Fruit fly (Drosophila melanogaster) whole organism, prepupa: ENCODE results near the gene modSP.
A peak's percentile ranks its signal among the peaks of the same experiment; 100 is the strongest.

Experiments
- CG10631 ChIP-seq: fragments of 200-800 bp; sonication (Bioruptor generic); optimal IDR thresholded peaks from 2 replicates; lab custom pipeline; 2016; ENCODE audit warnings: missing biosample characterization, missing genetic modification characterization
- CG10669 ChIP-seq: fragments of 200-800 bp; sonication (Bioruptor generic); optimal IDR thresholded peaks from 3 replicates; lab custom pipeline; 2018; ENCODE audit warnings: missing biosample characterization, mild to moderate bottlenecking, missing genetic modification characterization, moderate library complexity
- CG11294 ChIP-seq: fragments of 200-800 bp; sonication (Bioruptor generic); IDR thresholded peaks from 2 replicates; pipeline ENCODE4 v1.3.6; 2022; ENCODE audit warnings: missing biosample characterization, missing genetic modification characterization
- CG11762 ChIP-seq: fragments of 200-800 bp; sonication (Bioruptor generic); optimal IDR thresholded peaks from 3 replicates; lab custom pipeline; 2016; ENCODE audit warnings: missing biosample characterization, missing genetic modification characterization; ENCODE audit not compliant: insufficient read depth
- CG15336 ChIP-seq: fragments of 200-800 bp; sonication (Bioruptor generic); IDR thresholded peaks from 2 replicates; pipeline ENCODE4 v1.3.6; 2022; ENCODE audit warnings: missing biosample characterization, missing genetic modification characterization
- CG1621 ChIP-seq: fragments of 200-800 bp; sonication (Bioruptor generic); optimal IDR thresholded peaks from 3 replicates; lab custom pipeline; 2018; ENCODE audit warnings: missing biosample characterization, mild to moderate bottlenecking, missing genetic modification characterization
- CG16779 ChIP-seq: fragments of 200-800 bp; sonication (Bioruptor generic); optimal IDR thresholded peaks from 3 replicates; lab custom pipeline; 2017; ENCODE audit warnings: missing biosample characterization, mild to moderate bottlenecking, missing genetic modification characterization
- CG31627 ChIP-seq: fragments of 200-800 bp; sonication (Bioruptor generic); optimal IDR thresholded peaks from 3 replicates; lab custom pipeline; 2016; ENCODE audit warnings: missing biosample characterization, missing genetic modification characterization
- CG32006 ChIP-seq: fragments of 200-800 bp; sonication (Bioruptor generic); optimal IDR thresholded peaks from 3 replicates; lab custom pipeline; 2017; ENCODE audit warnings: missing biosample characterization, mild to moderate bottlenecking, missing genetic modification characterization
- CG34406 ChIP-seq: fragments of 200-800 bp; sonication (Bioruptor generic); optimal IDR thresholded peaks from 3 replicates; lab custom pipeline; 2016; ENCODE audit warnings: missing biosample characterization, missing genetic modification characterization
- CG3919 ChIP-seq: fragments of 200-800 bp; sonication (Bioruptor generic); optimal IDR thresholded peaks from 3 replicates; lab custom pipeline; 2016; ENCODE audit warnings: missing biosample characterization, missing genetic modification characterization
- CG6163 ChIP-seq: fragments of 200-800 bp; sonication (Bioruptor generic); IDR thresholded peaks from 3 replicates; pipeline ENCODE4 v1.3.6; 2022; ENCODE audit warnings: missing biosample characterization, missing genetic modification characterization
- CG6276 ChIP-seq: fragments of 200-800 bp; sonication (Bioruptor generic); optimal IDR thresholded peaks from 2 replicates; lab custom pipeline; 2017; ENCODE audit warnings: missing biosample characterization, mild to moderate bottlenecking, missing genetic modification characterization
- CG6792 ChIP-seq: fragments of 200-800 bp; sonication (Bioruptor generic); optimal IDR thresholded peaks from 3 replicates; lab custom pipeline; 2016; ENCODE audit warnings: missing biosample characterization, missing genetic modification characterization
- CG6808 ChIP-seq: fragments of 200-800 bp; sonication (Bioruptor generic); optimal IDR thresholded peaks from 3 replicates; lab custom pipeline; 2017; ENCODE audit warnings: missing biosample characterization, missing genetic modification characterization, mild to moderate bottlenecking, moderate library complexity, missing genetic modification reagents
- CG6854 ChIP-seq: fragments of 200-800 bp; sonication (Bioruptor generic); optimal IDR thresholded peaks from 2 replicates; lab custom pipeline; 2017; ENCODE audit warnings: missing biosample characterization, mild to moderate bottlenecking, missing genetic modification characterization
- CG7368 ChIP-seq: fragments of 200-800 bp; sonication (Bioruptor generic); optimal IDR thresholded peaks from 3 replicates; lab custom pipeline; 2016; ENCODE audit warnings: missing biosample characterization, missing genetic modification characterization
- CG8119 ChIP-seq: fragments of 200-800 bp; sonication (Bioruptor generic); IDR thresholded peaks from 3 replicates; pipeline ENCODE4 v1.3.6; 2022; ENCODE audit warnings: missing biosample characterization, missing genetic modification characterization
- CG8632 ChIP-seq: fragments of 200-800 bp; sonication (Bioruptor generic); optimal IDR thresholded peaks from 3 replicates; lab custom pipeline; 2016; ENCODE audit warnings: missing biosample characterization, missing genetic modification characterization
- Eip75B ChIP-seq: fragments of 200-800 bp; sonication (Bioruptor generic); optimal IDR thresholded peaks from 3 replicates; lab custom pipeline; 2016; ENCODE audit warnings: missing biosample characterization, missing genetic modification characterization
- Eip78C ChIP-seq: fragments of 200-800 bp; sonication (Bioruptor generic); peaks from one replicate; lab custom pipeline; 2016; ENCODE audit warnings: missing biosample characterization, missing genetic modification characterization
- Eip93F ChIP-seq: fragments of 200-800 bp; sonication (Bioruptor generic); optimal IDR thresholded peaks from 2 replicates; lab custom pipeline; 2016; ENCODE audit warnings: missing biosample characterization, mild to moderate bottlenecking, missing genetic modification characterization
- Ets96B ChIP-seq: fragments of 200-800 bp; optimal IDR thresholded peaks from 2 replicates; lab custom pipeline; 2019; ENCODE audit warnings: missing biosample characterization, mild to moderate bottlenecking, missing genetic modification characterization, moderate library complexity
- Gug ChIP-seq: fragments of 200-800 bp; sonication (Bioruptor generic); IDR thresholded peaks from 2 replicates; pipeline ENCODE4 v1.3.6; 2022; ENCODE audit warnings: missing biosample characterization, missing genetic modification characterization
- Hr38 ChIP-seq: sonication (Bioruptor generic); optimal IDR thresholded peaks from 2 replicates; lab custom pipeline; 2016; ENCODE audit warnings: missing biosample characterization, missing genetic modification characterization
- Hr39 ChIP-seq: fragments of 200-800 bp; sonication (Bioruptor generic); optimal IDR thresholded peaks from 2 replicates; lab custom pipeline; 2016; ENCODE audit warnings: missing biosample characterization, missing genetic modification characterization
- Hr4 ChIP-seq: fragments of 200-800 bp; sonication (Bioruptor generic); optimal IDR thresholded peaks from 3 replicates; lab custom pipeline; 2016; ENCODE audit warnings: missing biosample characterization, missing genetic modification characterization
- Lpt ChIP-seq: fragments of 200-800 bp; sonication (Bioruptor generic); optimal IDR thresholded peaks from 3 replicates; lab custom pipeline; 2016; ENCODE audit warnings: missing biosample characterization, missing genetic modification characterization
- Met ChIP-seq: fragments of 200-800 bp; sonication (Bioruptor generic); optimal IDR thresholded peaks from 3 replicates; lab custom pipeline; 2016; ENCODE audit warnings: missing biosample characterization, missing genetic modification characterization
- OdsH ChIP-seq: fragments of 200-800 bp; sonication (Bioruptor generic); optimal IDR thresholded peaks from 3 replicates; lab custom pipeline; 2016; ENCODE audit warnings: missing biosample characterization, missing genetic modification characterization
- Smox ChIP-seq: fragments of 200-800 bp; sonication (Bioruptor generic); optimal IDR thresholded peaks from 3 replicates; lab custom pipeline; 2016; ENCODE audit warnings: missing biosample characterization, missing genetic modification characterization
- Sox102F ChIP-seq: fragments of 200-800 bp; sonication (Bioruptor generic); optimal IDR thresholded peaks from 2 replicates; lab custom pipeline; 2016; ENCODE audit warnings: missing biosample characterization, mild to moderate bottlenecking, missing genetic modification characterization
- Sox14 ChIP-seq: fragments of 200-800 bp; sonication (Bioruptor generic); optimal IDR thresholded peaks from 3 replicates; lab custom pipeline; 2016; ENCODE audit warnings: missing biosample characterization, missing genetic modification characterization
- Sox15 ChIP-seq: fragments of 200-800 bp; sonication (Bioruptor generic); optimal IDR thresholded peaks from 3 replicates; lab custom pipeline; 2016; ENCODE audit warnings: missing biosample characterization, missing genetic modification characterization
- achi ChIP-seq: fragments of 200-800 bp; sonication (Bioruptor generic); optimal IDR thresholded peaks from 3 replicates; lab custom pipeline; 2016; ENCODE audit warnings: missing biosample characterization, missing genetic modification characterization
- dac ChIP-seq: fragments of 200-800 bp; sonication (Bioruptor generic); optimal IDR thresholded peaks from 2 replicates; lab custom pipeline; 2017; ENCODE audit warnings: missing biosample characterization, mild to moderate bottlenecking, missing genetic modification characterization
- dsx ChIP-seq: fragments of 200-800 bp; optimal IDR thresholded peaks from 3 replicates; lab custom pipeline; 2019; ENCODE audit warnings: missing biosample characterization, mild to moderate bottlenecking, missing genetic modification characterization, moderate library complexity; ENCODE audit not compliant: poor library complexity, severe bottlenecking
- eg ChIP-seq: fragments of 200-800 bp; sonication (Bioruptor generic); IDR thresholded peaks from 3 replicates; pipeline ENCODE4 v1.3.6; 2022; ENCODE audit warnings: missing biosample characterization, missing genetic modification characterization
- esn ChIP-seq: fragments of 200-800 bp; sonication (Bioruptor generic); optimal IDR thresholded peaks from 2 replicates; lab custom pipeline; 2016; ENCODE audit warnings: missing biosample characterization, mild to moderate bottlenecking, missing genetic modification characterization, moderate library complexity
- fd59A ChIP-seq: fragments of 200-800 bp; sonication (Bioruptor generic); optimal IDR thresholded peaks from 2 replicates; lab custom pipeline; 2017; ENCODE audit warnings: missing biosample characterization, mild to moderate bottlenecking, missing genetic modification characterization, missing genetic modification reagents
- fd85E ChIP-seq: fragments of 200-800 bp; sonication (Bioruptor generic); optimal IDR thresholded peaks from 3 replicates; lab custom pipeline; 2016; ENCODE audit warnings: missing biosample characterization, missing genetic modification characterization
- fkh ChIP-seq: fragments of 200-800 bp; sonication (Bioruptor generic); optimal IDR thresholded peaks from 3 replicates; lab custom pipeline; 2017; ENCODE audit warnings: missing biosample characterization, mild to moderate bottlenecking, missing genetic modification characterization, moderate library complexity
- lz ChIP-seq: fragments of 200-800 bp; sonication (Bioruptor generic); optimal IDR thresholded peaks from 3 replicates; lab custom pipeline; 2016; ENCODE audit warnings: missing biosample characterization, missing genetic modification characterization
- pdm3 ChIP-seq: fragments of 200-800 bp; sonication (Bioruptor generic); optimal IDR thresholded peaks from 3 replicates; lab custom pipeline; 2016; ENCODE audit warnings: missing biosample characterization, missing genetic modification characterization
- spab ChIP-seq: fragments of 200-800 bp; sonication (Bioruptor generic); optimal IDR thresholded peaks from 2 replicates; lab custom pipeline; 2017; ENCODE audit warnings: missing biosample characterization, mild to moderate bottlenecking, missing genetic modification characterization, missing genetic modification reagents
- ss ChIP-seq, 2 experiments: fragments of 200-800 bp; sonication (Bioruptor generic); optimal IDR thresholded peaks; 2 replicates in 1 of 2; 3 replicates in 1 of 2; lab custom pipeline; 2017 to 2018; ENCODE audit warnings: mild to moderate bottlenecking in 2 of 2, missing biosample characterization in 2 of 2, missing genetic modification characterization in 2 of 2, moderate library complexity in 1 of 2
- svp ChIP-seq: fragments of 200-800 bp; sonication (Bioruptor generic); peaks from one replicate; lab custom pipeline; 2016; ENCODE audit warnings: missing biosample characterization, missing genetic modification characterization
- topi ChIP-seq: fragments of 200-800 bp; sonication (Bioruptor generic); optimal IDR thresholded peaks from 3 replicates; lab custom pipeline; 2016; ENCODE audit warnings: missing biosample characterization, missing genetic modification characterization
- vri ChIP-seq: fragments of 200-800 bp; sonication (Bioruptor generic); optimal IDR thresholded peaks from 3 replicates; lab custom pipeline; 2016; ENCODE audit warnings: missing biosample characterization, mild to moderate bottlenecking, missing genetic modification characterization

Gene modSP

DNA sequence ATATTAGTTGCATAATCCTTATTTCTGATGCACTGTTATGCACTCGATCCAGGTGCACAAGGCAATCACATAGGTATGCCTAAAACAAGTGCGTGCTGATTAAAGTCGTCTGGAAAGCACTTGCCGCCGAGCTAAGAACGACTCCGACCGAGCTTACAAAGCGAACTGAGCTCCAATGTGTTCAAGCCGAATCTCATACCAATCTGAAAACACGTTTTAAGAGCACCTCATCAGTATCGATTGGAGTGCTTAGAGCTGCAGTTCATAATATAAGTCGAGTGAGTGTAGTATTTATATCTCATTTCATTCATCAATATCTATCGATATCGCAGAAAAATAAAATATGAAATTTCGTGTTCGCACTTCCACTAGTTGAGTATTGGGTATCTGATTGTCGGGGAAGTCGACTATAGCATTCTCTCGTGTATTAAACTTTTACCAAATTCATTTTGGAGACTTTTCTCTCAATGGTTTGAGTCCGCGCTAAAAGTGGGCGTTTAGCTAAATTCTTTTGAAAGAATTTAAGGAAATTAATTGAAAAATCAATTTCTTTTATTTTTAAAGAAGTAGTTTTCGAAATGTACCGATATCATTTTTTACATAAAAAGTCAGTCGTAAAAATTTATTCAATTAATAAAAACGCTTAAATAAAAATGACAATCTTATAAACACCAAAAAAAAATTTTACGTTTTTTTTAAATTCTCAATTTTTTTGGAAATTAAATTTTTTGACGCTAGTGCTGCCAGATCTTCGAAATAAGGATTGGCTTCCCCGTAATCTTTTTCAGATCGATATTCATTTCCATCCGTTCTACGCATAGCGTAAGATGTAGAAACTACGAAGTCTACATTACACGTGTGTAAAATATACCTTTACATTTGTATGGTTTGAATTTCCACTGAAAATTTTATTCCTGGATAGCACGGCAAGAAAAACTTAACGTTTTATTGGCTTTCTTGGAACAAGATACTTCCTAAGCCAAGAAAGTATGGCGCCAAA is at the start of gene modSP:
TSS of gene modSP (minus strand) at position 169 of the 1,000 bp plus-strand sequence.
- TF ChIP-seq CG11762 (no peak), Eip78C (peak; percentile 88), Sox14 (GFP tag; lab: Kevin White, UChicago) (peak; percentile 55), topi (GFP tag; lab: Kevin White, UChicago) (peak; percentile 35), Hr39 (GFP tag; lab: Kevin White, UChicago) (peak; percentile 68), fd85E (GFP tag; lab: Kevin White, UChicago) (no peak), achi (peak; percentile 50), CG8632 (GFP tag; lab: Kevin White, UChicago) (no peak), CG15336 (peak; percentile 13; the same call in 1 of the 2 replicates), fkh (GFP tag; lab: Kevin White, UChicago) (peak; percentile 59), Smox (GFP tag; lab: Kevin White, UChicago) (peak; percentile 49), fd59A (GFP tag; lab: Kevin White, UChicago) (no peak), CG6792 (GFP tag; lab: Kevin White, UChicago) (peak; percentile 31), lz (peak; percentile 70), Ets96B (tag; lab: Kevin White, UChicago) (no peak), Hr4 (GFP tag; lab: Kevin White, UChicago) (peak; percentile 57), svp (GFP tag; lab: Kevin White, UChicago) (peak; percentile 87), CG3919 (GFP tag; lab: Kevin White, UChicago) (peak; percentile 53), pdm3 (GFP tag; lab: Kevin White, UChicago) (peak; percentile 53), dsx (peak; percentile 20), CG6163 (GFP tag; lab: Robert Waterston, UW) (peak; percentile 63; the same call in 1 of the 3 replicates), Met (GFP tag; lab: Kevin White, UChicago) (peak; percentile 64), ss (GFP tag; optimal IDR thresholded peaks at IDR 0.05; lab: Kevin White, UChicago) (peak; percentile 68 to 80), CG6808 (GFP tag; lab: Kevin White, UChicago) (peak; percentile 59), CG16779 (tag; lab: Kevin White, UChicago) (no peak), CG32006 (peak; percentile 48), Lpt (GFP tag; lab: Kevin White, UChicago) (peak; percentile 44), CG34406 (GFP tag; lab: Kevin White, UChicago) (peak; percentile 37), OdsH (GFP tag; lab: Kevin White, UChicago) (peak; percentile 47), Sox15 (GFP tag; lab: Kevin White, UChicago) (peak; percentile 29), Eip93F (GFP tag; lab: Kevin White, UChicago) (no peak), dac (GFP tag; lab: Kevin White, UChicago) (no peak), CG31627 (GFP tag; lab: Kevin White, UChicago) (peak; percentile 58), Sox102F (peak; percentile 64), spab (GFP tag; lab: Kevin White, UChicago) (no peak), CG7368 (GFP tag; lab: Kevin White, UChicago) (peak; percentile 18), CG10669 (GFP tag; lab: Kevin White, UChicago) (no peak), CG8119 (GFP tag; lab: Robert Waterston, UW) (peak; percentile 37; the same call in 1 of the 3 replicates), CG6276 (GFP tag; lab: Kevin White, UChicago) (no peak), CG11294 (GFP tag; lab: Robert Waterston, UW) (no peak), esn (peak; percentile 68), eg (GFP tag; lab: Robert Waterston, UW) (no peak), CG6854 (GFP tag; lab: Kevin White, UChicago) (peak; percentile 59), Gug (GFP tag; lab: Robert Waterston, UW) (no peak; the same call in 1 of the 2 replicates), vri (GFP tag; lab: Kevin White, UChicago) (peak; percentile 51), CG1621 (tag; lab: Kevin White, UChicago) (peak; percentile 57), CG10631 (GFP tag; lab: Kevin White, UChicago) (peak; percentile 13), Eip75B (GFP tag; lab: Kevin White, UChicago) (peak; percentile 61), Hr38 (no peak)
